Worm (Caenorhabditis elegans) whole organism, early embryonic: Measurements from ENCODE around the gene Y37H2A.10.

Source experiments
- ama-1 ChIP-seq: fragments of 150-350 bp; optimal IDR thresholded peaks from 2 replicates; lab custom pipeline; 2014
- flt-1 ChIP-seq: fragments of 200-800 bp; sonication (Bioruptor generic); IDR thresholded peaks from 2 replicates; pipeline ENCODE4 v1.3.6; 2022; ENCODE audit warnings: missing genetic modification characterization, missing compliant biosample characterization
- scrt-1 ChIP-seq: fragments of 200-800 bp; sonication (Bioruptor generic); IDR thresholded peaks from 2 replicates; pipeline ENCODE4 v1.3.6; 2022; ENCODE audit warnings: missing genetic modification characterization, missing compliant biosample characterization

DNA sequence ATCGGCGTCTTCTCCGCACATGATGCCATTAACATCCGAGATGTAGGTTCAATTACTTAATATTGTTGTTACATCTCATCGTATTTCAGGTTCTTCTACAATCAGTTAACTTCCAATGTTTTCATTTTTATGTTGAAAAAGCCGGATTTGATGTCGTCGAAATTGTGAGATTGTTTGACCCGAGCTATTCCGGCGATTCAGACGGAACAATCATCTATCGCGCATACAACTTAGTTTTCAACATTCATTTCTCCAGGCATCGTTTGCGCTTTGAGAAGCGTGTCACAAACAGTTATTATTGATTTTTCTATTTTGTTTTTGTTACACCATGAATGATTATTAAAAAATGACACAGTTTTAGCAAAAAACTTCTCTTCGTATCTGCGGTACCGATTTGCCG, 10.2 kb upstream of the Y37H2A.10 start:
- no peak for TF ChIP-seq ama-1
- TF ChIP-seq flt-1 (GFP tag; lab: Robert Waterston, UW): no peak
- TF ChIP-seq scrt-1 (GFP tag; lab: Robert Waterston, UW): no peak
